Worm (Caenorhabditis elegans): ENCODE measurements around the gene ugt-48.

ce11 chrV:5499475-5499874 is 48.4 kb downstream of the ugt-48 start:
- TF ChIP-seq nhr-6 (tag; optimal IDR thresholded peaks at IDR 0.05): no peak
- no peak for TF ChIP-seq dve-1 (tag; optimal IDR thresholded peaks at IDR 0.05; ENCODE audit: insufficient read depth)
- TF ChIP-seq unc-62 (GFP tag; optimal IDR thresholded peaks at IDR 0.05 in 1 of 2): no peak
- no peak for TF ChIP-seq unc-62 (tag; optimal IDR thresholded peaks at IDR 0.05)
- no peak for TF ChIP-seq R02D3.7 (tag; optimal IDR thresholded peaks at IDR 0.05)
- TF ChIP-seq lsy-2 (tag; optimal IDR thresholded peaks at IDR 0.05): no peak
- no peak for TF ChIP-seq lin-15B (tag; optimal IDR thresholded peaks at IDR 0.05)
- no peak for TF ChIP-seq ces-1 (GFP tag; optimal IDR thresholded peaks at IDR 0.05)
- TF ChIP-seq ama-1 (optimal IDR thresholded peaks at IDR 0.05): no peak
